Worm (Caenorhabditis elegans) whole organism, L1 larva: ENCODE data around the gene F59B1.4.

Experiments
- blmp-1 ChIP-seq: fragments of 150-350 bp; optimal IDR thresholded peaks from 2 replicates; lab custom pipeline; 2014; ENCODE audit warnings: missing biosample characterization, missing genetic modification characterization
- elt-2 ChIP-seq: sonication (generic microtip); optimal IDR thresholded peaks from 2 replicates; lab custom pipeline; 2016; ENCODE audit warnings: missing genetic modification characterization, mild to moderate bottlenecking, inconsistent platforms, missing compliant biosample characterization, missing genetic modification reagents
- lin-13 ChIP-seq: fragments of 150-350 bp; optimal IDR thresholded peaks from 2 replicates; lab custom pipeline; 2014; ENCODE audit warnings: missing biosample characterization, missing genetic modification reagents, missing genetic modification characterization
- lin-39 ChIP-seq: fragments of 150-350 bp; optimal IDR thresholded peaks from 2 replicates; lab custom pipeline; 2014; ENCODE audit warnings: missing biosample characterization, missing genetic modification reagents, missing genetic modification characterization
- snpc-4 ChIP-seq: fragments of 150-350 bp; optimal IDR thresholded peaks from 2 replicates; lab custom pipeline; 2014; ENCODE audit warnings: missing biosample characterization, missing genetic modification characterization

ce11 chrV:3632249-3633030 lies 5.6 kb upstream of the F59B1.4 start:
- TF ChIP-seq lin-39 (tag; lab: Kevin White, UChicago) (no peak), snpc-4 (no peak), lin-13 (GFP tag; lab: Kevin White, UChicago) (no peak), elt-2 (tag; lab: Kevin White, UChicago) (peak; percentile 84), blmp-1 (tag; lab: Kevin White, UChicago) (no peak)
